Worm (Caenorhabditis elegans) whole organism, L4/young adult: ENCODE results near the gene tsp-17.

ENCODE experiments used
- dao-5 ChIP-seq: sonication (generic microtip); optimal IDR thresholded peaks from 2 replicates; lab custom pipeline; 2016; ENCODE audit warnings: missing genotype, missing genetic modification characterization, moderate library complexity, missing compliant biosample characterization
- him-1 ChIP-seq: sonication (generic microtip); optimal IDR thresholded peaks from 2 replicates; lab custom pipeline; 2016; ENCODE audit warnings: missing genotype, missing genetic modification reagents, missing genetic modification characterization, missing compliant biosample characterization

DNA sequence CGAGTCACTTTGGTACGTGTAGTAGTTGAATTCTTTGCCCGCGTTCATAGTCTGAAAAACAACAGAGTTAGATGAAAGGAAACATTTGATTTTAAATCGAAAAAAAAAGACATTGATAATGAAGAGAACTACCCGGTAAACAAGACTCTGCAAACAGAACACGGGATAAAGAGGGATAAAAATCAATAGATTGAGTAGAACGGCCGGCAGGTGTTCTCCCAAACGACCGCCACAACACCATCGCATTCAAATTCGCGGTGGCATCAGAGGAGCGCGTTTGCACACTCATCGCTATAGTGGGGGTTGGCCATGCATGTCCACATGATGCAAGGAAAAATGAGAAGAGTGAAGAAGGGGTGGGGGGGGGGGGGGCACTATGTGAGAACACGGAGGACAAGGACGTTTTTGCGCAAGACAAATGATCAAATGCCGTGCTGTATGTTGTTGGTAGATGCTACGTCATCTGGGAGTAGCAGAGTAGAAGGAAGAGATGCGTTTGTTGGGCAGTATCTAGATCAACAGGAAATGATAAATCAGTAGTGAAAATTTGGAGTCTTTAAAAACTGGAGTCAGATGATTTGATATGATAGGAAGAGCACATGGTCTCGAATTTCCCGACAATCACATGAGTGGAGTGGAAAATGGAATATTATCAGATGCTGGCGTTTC is 2.3 kb upstream of the tsp-17 start, which contains the start of gene tag-52:
- TF ChIP-seq dao-5 (tag; lab: Kevin White, UChicago) (no peak), him-1 (no peak)
